Worm (Caenorhabditis elegans): ENCODE data around the gene T27A10.6.

Gene T27A10.6

ce11 chrX:3630090-3630489 is 33.9 kb upstream of the T27A10.6 start:
- TF ChIP-seq hlh-4 (tag; optimal IDR thresholded peaks at IDR 0.05) = no peak
- TF ChIP-seq aha-1 (tag; optimal IDR thresholded peaks at IDR 0.05) = no peak
- no peak for TF ChIP-seq ces-1 (GFP tag; optimal IDR thresholded peaks at IDR 0.05)
- TF ChIP-seq aly-2 (tag; optimal IDR thresholded peaks at IDR 0.05) = no peak
- TF ChIP-seq mdl-1 (tag; optimal IDR thresholded peaks at IDR 0.05) = no peak
- no peak for TF ChIP-seq lin-13 (GFP tag; optimal IDR thresholded peaks at IDR 0.05)
- TF ChIP-seq nhr-11 (tag; optimal IDR thresholded peaks at IDR 0.05) = no peak
- TF ChIP-seq F16B12.6 (tag; optimal IDR thresholded peaks at IDR 0.05) = no peak
- no peak for TF ChIP-seq nhr-20 (tag; optimal IDR thresholded peaks at IDR 0.05)
- no peak for TF ChIP-seq ama-1 (optimal IDR thresholded peaks at IDR 0.05)
- no peak for TF ChIP-seq ceh-8 (GFP tag; optimal IDR thresholded peaks at IDR 0.05)
- TF ChIP-seq C04F5.9 (tag; optimal IDR thresholded peaks at IDR 0.05) = no peak
- TF ChIP-seq jun-1 (tag; optimal IDR thresholded peaks at IDR 0.05) = no peak
- TF ChIP-seq blmp-1 (tag; optimal IDR thresholded peaks at IDR 0.05) = no peak
- TF ChIP-seq pax-3 (tag; optimal IDR thresholded peaks at IDR 0.05) = no peak
- no peak for TF ChIP-seq mab-9 (GFP tag; IDR thresholded peaks at IDR 0.05)
- TF ChIP-seq egl-13 (tag; optimal IDR thresholded peaks at IDR 0.05) = no peak
- no peak for TF ChIP-seq isw-1 (GFP tag; IDR thresholded peaks at IDR 0.05)
- TF ChIP-seq nhr-71 (tag; optimal IDR thresholded peaks at IDR 0.05) = no peak
- TF ChIP-seq lin-15B (tag; optimal IDR thresholded peaks at IDR 0.05) = no peak

- TF ChIP-seq nhr-90 (tag; optimal IDR thresholded peaks at IDR 0.05; ENCODE audit: poor library complexity) (no peak), egl-13 (tag; optimal IDR thresholded peaks at IDR 0.05) (no peak), nhr-47 (tag; optimal IDR thresholded peaks at IDR 0.05) (no peak), fkh-4 (tag; optimal IDR thresholded peaks at IDR 0.05; ENCODE audit: borderline replicate concordance) (no peak)
These were observed 31.9 kb upstream of the T27A10.6 start, which contains the start of gene vep-2 for ce11 chrX:3628016-3628415. Gene vep-2, plus strand, starts transcription at chrX:3628316.

ce11 chrX:3625599-3625998 is 29.4 kb upstream of the T27A10.6 start:
- no peak for TF ChIP-seq aha-1 (tag; optimal IDR thresholded peaks at IDR 0.05)
- no peak for TF ChIP-seq rnt-1 (tag; optimal IDR thresholded peaks at IDR 0.05)
- TF ChIP-seq vab-15 (tag; optimal IDR thresholded peaks at IDR 0.05) = no peak
- TF ChIP-seq efl-1 (optimal IDR thresholded peaks at IDR 0.05) = no peak
- peak in 1 of 2 experiments; percentile 87 for TF ChIP-seq efl-1 (GFP tag; optimal IDR thresholded peaks at IDR 0.05 in 1 of 2)

- TF ChIP-seq lin-39 (tag; optimal IDR thresholded peaks at IDR 0.05) = no peak
- no peak for TF ChIP-seq efl-1 (optimal IDR thresholded peaks at IDR 0.05)
- TF ChIP-seq efl-1 (GFP tag; optimal IDR thresholded peaks at IDR 0.05 in 1 of 2) = peak in 1 of 2 experiments; percentile 11
These were observed 27.0 kb upstream of the T27A10.6 start, which contains the start of gene C18B2.2 for ce11 chrX:3623162-3623561. Gene C18B2.2, plus strand, starts transcription at chrX:3623462.

- TF ChIP-seq lin-14 (GFP tag; optimal IDR thresholded peaks at IDR 0.05) (peak; percentile 9), blmp-1 (tag; optimal IDR thresholded peaks at IDR 0.05) (no peak), efl-1 (optimal IDR thresholded peaks at IDR 0.05) (no peak), efl-1 (GFP tag; optimal IDR thresholded peaks at IDR 0.05 in 1 of 2) (no peak)
These were observed 22.7 kb upstream of the T27A10.6 start for ce11 chrX:3618842-3619241.

ce11 chrX:3617218-3617617 is 21.1 kb upstream of the T27A10.6 start, which contains the start of gene del-9:
Gene del-9, minus strand, starts transcription at chrX:3617318.
- no peak for TF ChIP-seq elt-3 (tag; optimal IDR thresholded peaks at IDR 0.05)
- no peak for TF ChIP-seq ets-5 (GFP tag; IDR thresholded peaks at IDR 0.05)

ce11 chrX:3613665-3614064 is 17.5 kb upstream of the T27A10.6 start:
- TF ChIP-seq lin-35 (GFP tag; optimal IDR thresholded peaks at IDR 0.05) (peak in 1 of 2 experiments; percentile 29), aly-2 (tag; optimal IDR thresholded peaks at IDR 0.05) (no peak), jun-1 (tag; optimal IDR thresholded peaks at IDR 0.05) (no peak), pqm-1 (tag; optimal IDR thresholded peaks at IDR 0.05) (peak; percentile 49), vab-15 (tag; optimal IDR thresholded peaks at IDR 0.05) (no peak), C16A3.4 (tag; optimal IDR thresholded peaks at IDR 0.05) (no peak), ama-1 (optimal IDR thresholded peaks at IDR 0.05) (no peak), aha-1 (tag; optimal IDR thresholded peaks at IDR 0.05) (no peak), egl-13 (tag; optimal IDR thresholded peaks at IDR 0.05) (no peak), lir-3 (tag; optimal IDR thresholded peaks at IDR 0.05; ENCODE audit: poor library complexity) (no peak), unc-62 (GFP tag; optimal IDR thresholded peaks at IDR 0.05) (no peak), elt-2 (tag; optimal IDR thresholded peaks at IDR 0.05) (peak; percentile 70), efl-1 (optimal IDR thresholded peaks at IDR 0.05) (no peak), efl-1 (GFP tag; optimal IDR thresholded peaks at IDR 0.05 in 1 of 2) (peak in 1 of 2 experiments; percentile 67)
